Worm (Caenorhabditis elegans) whole organism, L3 larva: Measurements from ENCODE around the gene C11E4.8.

ENCODE experiments used
- R02D3.7 ChIP-seq: fragments of 150-350 bp; optimal IDR thresholded peaks from 2 replicates; lab custom pipeline; 2014; ENCODE audit warnings: missing biosample characterization, missing genetic modification characterization
- ZK546.5 ChIP-seq: sonication (generic microtip); optimal IDR thresholded peaks from 2 replicates; lab custom pipeline; 2017; ENCODE audit warnings: missing biosample characterization, missing genetic modification characterization
- aly-2 ChIP-seq: fragments of 150-350 bp; optimal IDR thresholded peaks from 2 replicates; lab custom pipeline; 2014; ENCODE audit warnings: missing biosample characterization, missing genetic modification characterization
- ama-1 ChIP-seq: fragments of 150-350 bp; optimal IDR thresholded peaks from 2 replicates; lab custom pipeline; 2018
- ceh-16 ChIP-seq: sonication (generic microtip); optimal IDR thresholded peaks from 2 replicates; lab custom pipeline; 2017; ENCODE audit warnings: missing biosample characterization, missing genetic modification characterization
- ceh-28 ChIP-seq: fragments of 150-350 bp; optimal IDR thresholded peaks from 2 replicates; lab custom pipeline; 2014; ENCODE audit warnings: missing biosample characterization, missing genetic modification reagents, missing genetic modification characterization
- ceh-82 ChIP-seq: fragments of 150-350 bp; optimal IDR thresholded peaks from 2 replicates; lab custom pipeline; 2014; ENCODE audit warnings: missing biosample characterization, missing genetic modification characterization
- ceh-9 ChIP-seq: sonication (generic microtip); optimal IDR thresholded peaks from 2 replicates; lab custom pipeline; 2018; ENCODE audit warnings: missing biosample characterization, missing genetic modification characterization
- daf-12 ChIP-seq: fragments of 150-350 bp; optimal IDR thresholded peaks from 2 replicates; lab custom pipeline; 2014; ENCODE audit warnings: missing biosample characterization, missing genetic modification reagents, missing genetic modification characterization
- egl-27 ChIP-seq: sonication (generic microtip); optimal IDR thresholded peaks from 4 replicates; lab custom pipeline; 2017; ENCODE audit warnings: missing biosample characterization, missing genetic modification reagents, missing genetic modification characterization
- egl-5 ChIP-seq: fragments of 150-350 bp; optimal IDR thresholded peaks from 2 replicates; lab custom pipeline; 2017; ENCODE audit warnings: missing biosample characterization, missing genetic modification reagents, missing genetic modification characterization, inconsistent platforms
- elt-1 ChIP-seq: fragments of 150-350 bp; optimal IDR thresholded peaks from 2 replicates; lab custom pipeline; 2014; ENCODE audit warnings: missing biosample characterization, missing genetic modification characterization
- elt-3 ChIP-seq, 3 experiments: fragments of 150-350 bp in 1 of 3; sonication (generic microtip) in 2 of 3; optimal IDR thresholded peaks; 2 replicates in 2 of 3; 4 replicates in 1 of 3; lab custom pipeline; 2014 to 2017; ENCODE audit warnings: missing biosample characterization in 3 of 3, missing genetic modification characterization in 3 of 3
- eor-1 ChIP-seq, 2 experiments: fragments of 150-350 bp; optimal IDR thresholded peaks; 2 replicates each; lab custom pipeline; 2014 to 2018; ENCODE audit warnings: missing biosample characterization in 2 of 2, missing genetic modification characterization in 2 of 2
- fkh-10 ChIP-seq: sonication (generic microtip); optimal IDR thresholded peaks from 2 replicates; lab custom pipeline; 2017; ENCODE audit warnings: missing biosample characterization, missing genetic modification reagents, missing genetic modification characterization
- fkh-2 ChIP-seq: fragments of 150-350 bp; optimal IDR thresholded peaks from 2 replicates; lab custom pipeline; 2014; ENCODE audit warnings: missing biosample characterization, missing genetic modification reagents, missing genetic modification characterization
- fos-1 ChIP-seq: fragments of 150-350 bp; optimal IDR thresholded peaks from 2 replicates; lab custom pipeline; 2014; ENCODE audit warnings: missing biosample characterization, missing genetic modification characterization
- hmg-11 ChIP-seq: sonication (generic microtip); optimal IDR thresholded peaks from 2 replicates; lab custom pipeline; 2016; ENCODE audit warnings: missing genetic modification characterization, missing compliant biosample characterization
- jun-1 ChIP-seq: fragments of 150-350 bp; optimal IDR thresholded peaks from 2 replicates; lab custom pipeline; 2014; ENCODE audit warnings: missing biosample characterization, missing genetic modification reagents, missing genetic modification characterization
- lin-15B ChIP-seq: fragments of 150-350 bp; optimal IDR thresholded peaks from 2 replicates; lab custom pipeline; 2014; ENCODE audit warnings: missing biosample characterization, missing genetic modification characterization
- lin-39 ChIP-seq: fragments of 150-350 bp; optimal IDR thresholded peaks from 2 replicates; lab custom pipeline; 2018; ENCODE audit warnings: missing biosample characterization, missing genetic modification reagents, missing genetic modification characterization
- lsy-12 ChIP-seq: sonication (generic microtip); optimal IDR thresholded peaks from 2 replicates; lab custom pipeline; 2016; ENCODE audit warnings: mild to moderate bottlenecking, missing genetic modification characterization, missing compliant biosample characterization
- mdl-1 ChIP-seq: fragments of 150-350 bp; optimal IDR thresholded peaks from 2 replicates; lab custom pipeline; 2014; ENCODE audit warnings: missing biosample characterization, missing genetic modification characterization
- mml-1 ChIP-seq: fragments of 150-350 bp; sonication (generic microtip); optimal IDR thresholded peaks from 3 replicates; lab custom pipeline; 2014; ENCODE audit warnings: missing biosample characterization, missing genetic modification characterization
- nfya-1 ChIP-seq: sonication (generic microtip); optimal IDR thresholded peaks from 2 replicates; lab custom pipeline; 2017; ENCODE audit warnings: missing genetic modification characterization, mild to moderate bottlenecking, missing compliant biosample characterization, antibody characterized with exemption, moderate library complexity; ENCODE audit not compliant: insufficient read depth
- nhr-11 ChIP-seq: fragments of 150-350 bp; optimal IDR thresholded peaks from 2 replicates; lab custom pipeline; 2014; ENCODE audit warnings: missing biosample characterization, missing genetic modification characterization
- nhr-12 ChIP-seq: fragments of 150-350 bp; optimal IDR thresholded peaks from 2 replicates; lab custom pipeline; 2014; ENCODE audit warnings: missing biosample characterization, missing genetic modification characterization
- nhr-23 ChIP-seq: fragments of 150-350 bp; optimal IDR thresholded peaks from 2 replicates; lab custom pipeline; 2014; ENCODE audit warnings: missing biosample characterization, missing genetic modification reagents, missing genetic modification characterization
- nhr-237 ChIP-seq: fragments of 150-350 bp; optimal IDR thresholded peaks from 2 replicates; lab custom pipeline; 2014; ENCODE audit warnings: missing biosample characterization, missing genetic modification characterization
- nhr-25 ChIP-seq: sonication (generic microtip); optimal IDR thresholded peaks from 2 replicates; lab custom pipeline; 2017; ENCODE audit warnings: missing biosample characterization, missing genetic modification characterization
- nhr-28 ChIP-seq: fragments of 150-350 bp; optimal IDR thresholded peaks from 2 replicates; lab custom pipeline; 2014; ENCODE audit warnings: missing biosample characterization, missing genetic modification characterization
- nhr-43 ChIP-seq: sonication (generic microtip); optimal IDR thresholded peaks from 2 replicates; lab custom pipeline; 2016; ENCODE audit warnings: mild to moderate bottlenecking, missing genetic modification characterization, missing compliant biosample characterization; ENCODE audit not compliant: poor library complexity, severe bottlenecking
- nhr-67 ChIP-seq: fragments of 150-350 bp; optimal IDR thresholded peaks from 2 replicates; lab custom pipeline; 2014; ENCODE audit warnings: missing biosample characterization, missing genetic modification characterization
- nhr-76 ChIP-seq: fragments of 150-350 bp; sonication (generic microtip); optimal IDR thresholded peaks from 5 replicates; lab custom pipeline; 2014; ENCODE audit warnings: missing biosample characterization, missing genetic modification characterization
- nhr-77 ChIP-seq: fragments of 150-350 bp; optimal IDR thresholded peaks from 2 replicates; lab custom pipeline; 2014; ENCODE audit warnings: missing biosample characterization, missing genetic modification characterization
- pha-4 ChIP-seq: fragments of 150-350 bp; optimal IDR thresholded peaks from 2 replicates; lab custom pipeline; 2014; ENCODE audit warnings: missing biosample characterization, missing genetic modification reagents, missing genetic modification characterization
- pqm-1 ChIP-seq: fragments of 150-350 bp; optimal IDR thresholded peaks from 2 replicates; lab custom pipeline; 2017; ENCODE audit warnings: missing biosample characterization, missing genetic modification characterization, inconsistent platforms
- sea-2 ChIP-seq: fragments of 150-350 bp; sonication (generic microtip); optimal IDR thresholded peaks from 4 replicates; lab custom pipeline; 2014; ENCODE audit warnings: missing biosample characterization, missing genetic modification reagents, missing genetic modification characterization
- skn-1 ChIP-seq: fragments of 150-350 bp; optimal IDR thresholded peaks from 2 replicates; lab custom pipeline; 2014; ENCODE audit warnings: missing biosample characterization, missing genetic modification characterization
- snpc-4 ChIP-seq: fragments of 150-350 bp; optimal IDR thresholded peaks from 2 replicates; lab custom pipeline; 2014; ENCODE audit warnings: missing biosample characterization, missing genetic modification characterization
- tbx-2 ChIP-seq: sonication (generic microtip); optimal IDR thresholded peaks from 2 replicates; lab custom pipeline; 2016; ENCODE audit warnings: mild to moderate bottlenecking, missing genetic modification characterization, missing compliant biosample characterization
- unc-39 ChIP-seq: sonication (generic microtip); optimal IDR thresholded peaks from 4 replicates; lab custom pipeline; 2017; ENCODE audit warnings: missing biosample characterization, missing genetic modification characterization
- unc-62 ChIP-seq: fragments of 150-350 bp; sonication (generic microtip); optimal IDR thresholded peaks from 4 replicates; lab custom pipeline; 2014; ENCODE audit warnings: missing biosample characterization, missing genetic modification reagents, missing genetic modification characterization
- zag-1 ChIP-seq: fragments of 150-350 bp; optimal IDR thresholded peaks from 2 replicates; lab custom pipeline; 2014; ENCODE audit warnings: missing biosample characterization, missing genetic modification characterization
- ztf-11 ChIP-seq: fragments of 150-350 bp; optimal IDR thresholded peaks from 2 replicates; lab custom pipeline; 2014; ENCODE audit warnings: missing biosample characterization, missing genetic modification characterization
- ztf-4 ChIP-seq: fragments of 150-350 bp; optimal IDR thresholded peaks from 2 replicates; lab custom pipeline; 2014; ENCODE audit warnings: missing biosample characterization, missing genetic modification characterization

Gene C11E4.8

DNA sequence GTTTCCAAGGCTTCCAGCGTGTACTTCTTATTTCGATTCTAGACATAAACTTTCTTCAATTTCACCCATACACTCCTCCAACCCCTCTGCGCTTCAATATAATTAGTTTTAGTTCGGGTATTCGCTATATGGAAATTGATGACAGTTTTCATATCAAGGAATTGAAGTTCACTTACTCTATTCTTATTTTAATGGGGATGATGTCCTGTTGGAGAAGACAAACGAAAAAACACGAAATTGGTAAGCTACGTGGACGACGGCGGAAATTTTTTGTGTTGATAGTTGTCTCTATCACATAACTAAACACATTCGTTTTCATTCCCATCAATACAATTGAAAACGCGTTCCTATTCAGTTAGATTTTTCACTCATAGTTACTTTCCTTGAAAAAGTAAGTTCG, 15.1 kb downstream of the C11E4.8 start, which contains the start of gene F34H10.5:
Gene F34H10.5 (plus strand): TSS at position 301 of the 400 bp plus-strand sequence.
- TF ChIP-seq R02D3.7 (tag; lab: Kevin White, UChicago) (no peak), hmg-11 (tag; lab: Kevin White, UChicago) (no peak), daf-12 (tag; lab: Kevin White, UChicago) (no peak), ama-1 (no peak), nhr-43 (tag; lab: Kevin White, UChicago) (no peak), jun-1 (tag; lab: Kevin White, UChicago) (no peak), lin-39 (tag; lab: Kevin White, UChicago) (no peak), ceh-9 (tag; lab: Kevin White, UChicago) (no peak), ceh-28 (tag; lab: Kevin White, UChicago) (no peak), snpc-4 (no peak), aly-2 (tag; lab: Kevin White, UChicago) (no peak), fos-1 (tag; lab: Kevin White, UChicago) (no peak), mml-1 (tag; lab: Kevin White, UChicago) (no peak), nhr-28 (tag; lab: Kevin White, UChicago) (no peak), egl-5 (tag; lab: Kevin White, UChicago) (no peak), nhr-25 (tag; lab: Kevin White, UChicago) (no peak), mdl-1 (tag; lab: Kevin White, UChicago) (no peak)

DNA sequence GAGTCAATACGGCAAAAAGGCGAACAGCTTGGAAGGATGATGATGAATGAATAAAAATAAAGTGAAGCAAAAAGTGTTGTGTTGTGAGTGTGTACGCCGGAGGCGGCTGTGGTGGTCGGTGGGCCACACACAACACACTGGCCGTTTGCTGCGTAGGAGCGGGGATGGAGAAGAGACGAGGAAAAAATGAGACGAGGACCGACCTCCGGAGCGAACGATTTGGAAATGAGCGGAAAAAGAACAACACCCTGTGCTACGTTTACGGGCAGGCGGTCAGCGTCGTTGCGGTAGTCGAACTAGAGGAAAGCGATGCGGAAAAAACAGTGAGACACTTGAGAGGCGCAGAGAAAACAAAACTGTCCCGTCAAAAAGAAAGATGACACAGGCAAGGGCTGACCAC, 16.9 kb downstream of the C11E4.8 start:
- peak; percentile 44 for TF ChIP-seq egl-5 (tag; lab: Kevin White, UChicago)
- no peak for TF ChIP-seq unc-62 (GFP tag; lab: Kevin White, UChicago)
- no peak for TF ChIP-seq lsy-12 (tag; lab: Kevin White, UChicago)
- TF ChIP-seq lin-39 (tag; lab: Kevin White, UChicago), result peak; percentile 26
- peak; percentile 39 for TF ChIP-seq nhr-23 (tag; lab: Kevin White, UChicago)
- TF ChIP-seq nhr-12 (tag; lab: Kevin White, UChicago), result no peak
- TF ChIP-seq, all 47 proteins: peak for 3

DNA sequence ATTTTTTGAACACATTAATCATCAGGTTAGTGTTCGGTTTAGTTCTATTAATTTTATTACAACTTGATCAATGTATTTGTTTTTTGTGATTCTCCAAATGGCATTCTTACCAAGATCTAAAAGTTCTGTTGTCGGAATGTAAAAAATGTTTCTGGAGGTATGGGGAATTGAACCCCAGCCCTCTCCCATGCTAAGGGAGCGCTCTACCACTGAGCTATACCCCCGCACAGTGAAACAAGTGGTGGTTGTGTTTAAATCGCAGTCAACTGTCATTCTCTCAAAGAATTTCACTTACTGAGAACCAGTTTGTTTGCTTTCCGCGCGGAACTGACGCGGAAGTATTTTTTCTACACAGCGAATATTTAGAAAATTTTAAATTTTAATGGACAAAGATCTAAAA, 17.5 kb downstream of the C11E4.8 start:
- TF ChIP-seq nhr-28 (tag; lab: Kevin White, UChicago) (no peak), egl-27 (tag; lab: Kevin White, UChicago) (no peak), ceh-16 (no peak), fos-1 (tag; lab: Kevin White, UChicago) (no peak), elt-3 (tag; optimal IDR thresholded peaks at IDR 0.05; lab: Kevin White, UChicago) (no peak), ceh-9 (tag; lab: Kevin White, UChicago) (no peak), elt-1 (tag; lab: Kevin White, UChicago) (no peak), nhr-11 (no peak), ztf-11 (no peak), snpc-4 (no peak), sea-2 (no peak), lin-39 (tag; lab: Kevin White, UChicago) (no peak), mdl-1 (tag; lab: Kevin White, UChicago) (no peak), skn-1 (tag; lab: Kevin White, UChicago) (no peak), pqm-1 (tag; lab: Kevin White, UChicago) (no peak), nhr-77 (tag; lab: Kevin White, UChicago) (no peak), R02D3.7 (tag; lab: Kevin White, UChicago) (peak; percentile 42), daf-12 (tag; lab: Kevin White, UChicago) (no peak), nhr-76 (tag; lab: Kevin White, UChicago) (no peak), mml-1 (tag; lab: Kevin White, UChicago) (no peak), nhr-25 (tag; lab: Kevin White, UChicago) (peak; percentile 35), unc-39 (tag; lab: Kevin White, UChicago) (no peak), nhr-67 (tag; lab: Kevin White, UChicago) (no peak), unc-62 (GFP tag; lab: Kevin White, UChicago) (no peak), ztf-4 (tag; lab: Kevin White, UChicago) (peak; percentile 71), tbx-2 (tag; lab: Kevin White, UChicago) (peak; percentile 51), eor-1 (tag; optimal IDR thresholded peaks at IDR 0.05; lab: Kevin White, UChicago) (no peak), pha-4 (tag; lab: Kevin White, UChicago) (peak; percentile 39), ama-1 (no peak), nhr-237 (tag; lab: Kevin White, UChicago) (no peak), nhr-23 (tag; lab: Kevin White, UChicago) (peak; percentile 38), fkh-10 (GFP tag; lab: Kevin White, UChicago) (no peak), lin-15B (tag; lab: Kevin White, UChicago) (no peak), jun-1 (tag; lab: Kevin White, UChicago) (no peak), zag-1 (tag; lab: Kevin White, UChicago) (no peak), nhr-43 (tag; lab: Kevin White, UChicago) (peak; percentile 60), ceh-28 (tag; lab: Kevin White, UChicago) (no peak), nfya-1 (tag; lab: Kevin White, UChicago) (peak; percentile 57), nhr-12 (tag; lab: Kevin White, UChicago) (no peak), ZK546.5 (tag; lab: Kevin White, UChicago) (no peak), aly-2 (tag; lab: Kevin White, UChicago) (no peak), lsy-12 (tag; lab: Kevin White, UChicago) (peak; percentile 37), egl-5 (tag; lab: Kevin White, UChicago) (peak; percentile 52), hmg-11 (tag; lab: Kevin White, UChicago) (peak; percentile 63), fkh-2 (no peak), ceh-82 (tag; lab: Kevin White, UChicago) (peak; percentile 17)
